Worm (Caenorhabditis elegans): ENCODE data around the gene Y38H8A.1.
"Not testable (repeated sequence)": the region's sequence is repeated elsewhere in the genome, so short reads cannot be mapped to it uniquely, and the experiment has no call there.

Y38H8A.1 gene

DNA sequence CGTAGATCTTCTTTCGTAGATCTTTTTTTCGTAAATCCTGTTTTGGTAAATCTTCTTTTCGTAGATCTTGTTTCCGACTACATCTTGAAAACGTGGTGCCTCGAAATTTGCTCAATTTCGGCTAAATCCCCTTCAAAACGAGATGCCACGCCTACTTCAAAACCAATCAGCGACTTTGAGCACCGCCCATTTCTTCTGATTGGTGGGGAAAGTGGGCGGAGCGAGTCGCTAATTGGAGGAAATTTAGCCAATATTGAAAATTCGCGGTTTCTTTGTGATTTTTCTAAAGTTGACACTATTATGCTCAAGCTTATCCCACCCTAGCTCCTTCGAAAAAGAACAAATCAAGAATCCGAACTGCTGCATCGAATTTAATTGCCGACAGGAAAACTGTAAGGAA lies 5.0 kb downstream of the Y38H8A.1 start:
- TF ChIP-seq unc-62 (GFP tag; optimal IDR thresholded peaks at IDR 0.05 in 1 of 2) (peak in 1 of 2 experiments; percentile 53), unc-62 (tag; optimal IDR thresholded peaks at IDR 0.05) (no peak), F37D6.2 (tag; optimal IDR thresholded peaks at IDR 0.05) (no peak)

DNA sequence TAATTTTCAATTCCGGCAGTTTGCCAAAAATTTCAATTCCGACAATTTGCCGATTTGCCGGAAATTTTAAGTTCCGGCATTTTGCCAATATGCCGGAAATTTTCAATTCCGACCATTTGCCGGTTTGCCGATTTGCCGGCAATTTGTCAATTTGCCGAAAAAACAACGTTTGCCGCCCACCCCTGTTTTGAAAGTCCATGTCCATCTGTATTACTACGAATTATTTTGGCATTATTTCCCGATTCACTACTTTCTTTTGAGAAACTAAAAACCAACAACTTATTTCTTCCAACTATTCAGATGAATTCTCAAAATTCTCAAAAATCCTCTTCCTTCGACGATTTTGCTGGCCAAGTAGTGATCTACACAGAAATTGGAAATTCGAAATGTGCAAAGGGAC lies 9.7 kb downstream of the Y38H8A.1 start, which contains the start of gene Y45F10A.7:
Gene Y45F10A.7, plus strand, starts transcription at position 301 of the 400 bp plus-strand sequence.
- TF ChIP-seq hif-1 (tag; optimal IDR thresholded peaks at IDR 0.05) (no peak), lin-38 (GFP tag; IDR thresholded peaks at IDR 0.05) (no peak), ceh-44 (GFP tag; IDR thresholded peaks at IDR 0.05) (no peak)

ce11 chrIV:13493719-13494118 lies 11.2 kb downstream of the Y38H8A.1 start:
- TF ChIP-seq ztf-7 (tag; optimal IDR thresholded peaks at IDR 0.05) (no peak), rbr-2 (tag; optimal IDR thresholded peaks at IDR 0.05) (no peak), hmg-1.1 (GFP tag; IDR thresholded peaks at IDR 0.05) (no peak), fkh-10 (GFP tag; optimal IDR thresholded peaks at IDR 0.05) (no peak), lsy-2 (tag; optimal IDR thresholded peaks at IDR 0.05) (no peak), mxl-2 (GFP tag; conservative IDR thresholded peaks at IDR 0.05) (no peak), attf-4 (tag; optimal IDR thresholded peaks at IDR 0.05) (no peak), daf-19 (GFP tag; conservative IDR thresholded peaks at IDR 0.05) (no peak), ztf-11 (tag; optimal IDR thresholded peaks at IDR 0.05) (no peak), hif-1 (tag; optimal IDR thresholded peaks at IDR 0.05) (no peak), zip-11 (GFP tag; IDR thresholded peaks at IDR 0.05) (no peak), nhr-76 (tag; optimal IDR thresholded peaks at IDR 0.05) (no peak)

ce11 chrIV:13502806-13503363 lies 20.3 kb downstream of the Y38H8A.1 start, which contains the start of gene tbc-9:
Gene tbc-9, minus strand, starts transcription at chrIV:13502856.
- no peak for TF ChIP-seq daf-16 (GFP tag; optimal IDR thresholded peaks at IDR 0.05)
- peak; percentile 57 for TF ChIP-seq daf-16 (tag; optimal IDR thresholded peaks at IDR 0.05)
- TF ChIP-seq pha-4 (GFP tag; IDR thresholded peaks at IDR 0.05), result no peak
- TF ChIP-seq pha-4 (tag; optimal IDR thresholded peaks at IDR 0.05), result peak; percentile 51
- no peak for TF ChIP-seq zag-1 (tag; optimal IDR thresholded peaks at IDR 0.05)
- TF ChIP-seq mes-2 (tag; optimal IDR thresholded peaks at IDR 0.05; ENCODE audit: poor library complexity, severe bottlenecking), result peak; percentile 6

DNA sequence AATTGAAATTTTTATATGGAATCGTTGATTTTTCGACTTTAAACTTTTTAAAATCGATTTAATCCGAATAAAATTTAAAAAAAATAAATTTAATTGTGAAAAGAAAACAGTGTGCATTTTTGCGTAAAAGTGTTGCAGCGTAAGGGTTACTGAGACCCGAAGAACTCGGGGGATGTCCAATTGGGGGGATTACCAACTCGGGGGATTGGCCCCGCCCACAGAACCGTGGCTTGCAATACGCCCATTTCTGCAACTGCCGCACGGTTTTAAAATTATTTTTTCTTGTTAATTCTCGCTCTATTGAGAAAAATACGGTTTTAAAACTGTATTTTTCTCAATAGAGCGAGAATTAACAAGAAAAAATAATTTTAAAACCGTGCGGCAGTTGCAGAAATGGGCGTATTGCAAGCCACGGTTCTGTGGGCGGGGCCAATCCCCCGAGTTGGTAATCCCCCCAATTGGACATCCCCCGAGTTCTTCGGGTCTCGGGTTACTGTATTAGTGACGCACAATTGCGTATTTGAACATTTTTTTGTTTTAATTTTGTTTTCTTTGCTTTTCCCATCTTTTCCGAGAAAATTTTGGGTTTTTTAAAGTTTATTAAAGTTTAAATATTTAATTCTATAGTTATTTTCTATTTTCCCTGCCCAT lies 20.9 kb downstream of the Y38H8A.1 start:
- TF ChIP-seq mes-2 (tag; optimal IDR thresholded peaks at IDR 0.05; ENCODE audit: poor library complexity, severe bottlenecking) (peak; percentile 13), unc-130 (GFP tag; optimal IDR thresholded peaks at IDR 0.05) (peak; percentile 36)

ce11 chrIV:13504065-13504464 lies 21.5 kb downstream of the Y38H8A.1 start:
- 0 out of 2 replicates have a peak, but pooled peaks have one; percentile 30 for TF ChIP-seq lim-7 (GFP tag; IDR thresholded peaks at IDR 0.05)
- TF ChIP-seq ctbp-1 (GFP tag; IDR thresholded peaks at IDR 0.05), result 0 out of 2 replicates have a peak, but pooled peaks have one; percentile 11
- peak; percentile 56 for TF ChIP-seq lin-38 (GFP tag; IDR thresholded peaks at IDR 0.05)
- TF ChIP-seq egl-43 (GFP tag; IDR thresholded peaks at IDR 0.05), result 0 out of 2 replicates have a peak, but pooled peaks have one; percentile 10
- TF ChIP-seq pha-4 (GFP tag; IDR thresholded peaks at IDR 0.05), result peak; percentile 36; the same call in 1 of the 2 replicates
- not testable (repeated sequence) for TF ChIP-seq pha-4 (tag; optimal IDR thresholded peaks at IDR 0.05)
- TF ChIP-seq snpc-1.2 (GFP tag; IDR thresholded peaks at IDR 0.05), result peak; percentile 47; the same call in 1 of the 2 replicates

DNA sequence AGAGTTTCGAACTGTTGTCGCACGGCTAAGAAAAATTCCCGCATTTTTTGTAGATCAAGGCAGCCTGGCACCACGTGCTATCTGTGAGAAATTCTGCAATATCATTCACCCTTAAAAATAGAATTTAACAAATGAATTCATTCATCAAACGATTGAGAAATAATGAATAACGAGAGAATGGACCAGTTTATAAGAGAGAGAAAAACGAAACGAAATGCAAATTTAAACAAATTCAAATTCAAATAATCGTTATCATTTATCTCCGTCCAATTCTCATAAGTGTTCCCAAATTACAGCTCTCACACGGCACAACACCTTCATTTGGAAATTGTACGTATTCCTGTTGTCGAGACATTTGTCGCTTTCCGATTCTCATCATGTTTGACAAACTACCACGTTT lies 22.6 kb downstream of the Y38H8A.1 start, which contains the start of gene seld-1:
Gene seld-1, plus strand, starts transcription at position 301 of the 400 bp plus-strand sequence.
- TF ChIP-seq unc-62 (GFP tag; optimal IDR thresholded peaks at IDR 0.05 in 1 of 2) (peak in 1 of 2 experiments; percentile 47), unc-62 (tag; optimal IDR thresholded peaks at IDR 0.05) (no peak), tag-97 (GFP tag; IDR thresholded peaks at IDR 0.05) (no peak), daf-12 (tag; optimal IDR thresholded peaks at IDR 0.05) (no peak)
